Worm (Caenorhabditis elegans) whole organism, dauer: ENCODE measurements around the gene C56C10.6.

Experiments
- unc-62 ChIP-seq: sonication (generic microtip); optimal IDR thresholded peaks from 2 replicates; lab custom pipeline; 2017; ENCODE audit warnings: missing biosample characterization, missing genetic modification reagents, missing genetic modification characterization

C56C10.6 gene

ce11 chrII:6563238-6563637, 17.9 kb downstream of the C56C10.6 start:
- no peak for TF ChIP-seq unc-62 (GFP tag; lab: Kevin White, UChicago)

- TF ChIP-seq unc-62 (GFP tag; lab: Kevin White, UChicago) = no peak
Measured at ce11 chrII:6562203-6562867, 18.8 kb downstream of the C56C10.6 start.

DNA sequence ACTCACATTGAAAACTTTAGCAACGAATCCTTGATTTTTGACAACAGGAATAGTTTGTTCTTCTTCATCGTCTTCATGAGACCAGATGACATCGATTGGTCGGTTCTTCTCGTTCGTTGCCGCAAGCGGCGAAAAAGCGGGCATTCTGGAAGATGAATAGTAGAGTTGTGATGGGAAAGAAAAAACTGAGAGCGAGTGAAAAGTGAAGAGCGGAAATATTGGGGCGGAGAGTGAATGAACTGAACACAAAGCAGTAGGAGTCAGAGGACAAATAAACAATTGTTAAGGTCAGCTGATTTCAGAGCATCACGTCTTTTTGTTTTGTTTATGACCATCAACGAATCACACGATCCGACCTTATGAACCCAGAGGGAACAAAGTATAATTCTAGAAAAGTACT, 19.8 kb downstream of the C56C10.6 start, which contains the start of gene F18C5.10:
Gene F18C5.10, minus strand, starts transcription at position 145 of the 400 bp plus-strand sequence.
- no peak for TF ChIP-seq unc-62 (GFP tag; lab: Kevin White, UChicago)

DNA sequence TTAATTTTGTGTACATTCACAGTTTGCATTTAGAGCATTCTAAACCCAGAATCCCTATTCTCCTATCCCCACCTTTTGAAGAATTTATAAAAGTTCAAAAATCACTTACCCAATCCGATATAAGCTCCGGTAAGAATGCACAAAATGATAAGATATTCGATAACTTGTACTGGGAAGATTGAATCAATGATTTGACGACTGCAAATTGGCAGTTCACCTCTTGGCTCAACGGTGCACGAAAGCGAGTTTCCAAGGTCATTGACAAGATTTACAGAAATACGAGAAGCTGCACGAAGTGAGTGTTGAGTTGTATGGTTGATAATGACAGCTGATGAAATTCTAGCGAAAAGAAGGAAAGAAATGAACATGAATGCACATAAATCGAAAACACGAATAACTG, 20.8 kb downstream of the C56C10.6 start:
- TF ChIP-seq unc-62 (GFP tag; lab: Kevin White, UChicago) = no peak

ce11 chrII:6558887-6559286, 22.2 kb downstream of the C56C10.6 start:
- TF ChIP-seq unc-62 (GFP tag; lab: Kevin White, UChicago) = no peak

ce11 chrII:6554677-6555076, 26.5 kb downstream of the C56C10.6 start, which contains the start of gene wrn-1:
TSS of gene wrn-1 (plus strand) at chrII:6554977.
- TF ChIP-seq unc-62 (GFP tag; lab: Kevin White, UChicago) = no peak

DNA sequence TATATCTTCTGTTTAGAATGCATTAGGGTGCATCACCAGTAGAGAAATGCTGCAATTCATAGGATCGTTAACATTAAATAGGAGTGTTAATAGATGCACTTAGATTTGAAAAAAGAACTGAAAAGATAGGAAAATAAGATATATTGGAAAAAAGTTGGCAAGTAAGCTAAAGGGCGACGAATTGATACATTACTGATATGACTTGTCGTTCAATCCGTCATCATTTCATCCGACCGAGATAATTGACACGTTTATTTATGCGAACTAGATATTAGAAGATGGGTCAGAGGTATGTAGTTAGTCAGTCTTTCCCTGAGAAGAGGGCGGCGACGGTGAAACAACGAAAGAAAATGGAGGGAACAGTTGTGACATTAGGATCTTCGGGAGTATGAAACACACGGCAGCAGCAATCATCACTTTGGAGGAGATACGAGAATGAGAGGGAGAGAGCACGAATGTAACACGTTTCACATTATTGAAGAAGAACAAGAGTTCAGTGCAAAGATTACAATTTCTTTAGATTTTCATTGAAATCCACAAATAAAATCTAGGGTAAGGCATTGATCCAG, 36.2 kb downstream of the C56C10.6 start, which contains the start of gene lron-15:
Gene lron-15, minus strand, starts transcription at position 51 of the 569 bp plus-strand sequence.
- TF ChIP-seq unc-62 (GFP tag; lab: Kevin White, UChicago) = no peak

DNA sequence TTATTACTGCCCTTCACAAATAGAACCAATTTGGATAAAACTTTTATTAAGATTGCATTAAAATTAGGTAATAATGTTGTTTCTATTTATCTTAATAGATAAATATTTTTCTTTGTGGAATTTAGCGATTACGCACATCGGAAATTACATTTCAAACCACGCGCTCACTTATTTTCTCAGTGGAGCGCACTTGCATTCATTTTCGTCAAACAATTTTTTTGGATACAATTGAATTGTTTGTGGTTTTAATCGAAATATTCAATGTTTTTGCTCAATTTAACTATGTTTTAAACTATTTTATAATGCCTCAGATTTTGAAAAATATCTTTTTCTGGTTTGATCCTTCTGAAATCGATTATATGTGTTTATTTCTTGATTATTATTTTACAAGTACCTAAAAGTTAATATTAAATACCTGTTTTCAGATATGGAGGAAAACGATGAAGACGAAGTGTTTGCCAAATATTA, 45.1 kb downstream of the C56C10.6 start, which contains the start of gene utp-20:
Gene utp-20, plus strand, starts transcription at position 418 of the 468 bp plus-strand sequence.
- no peak for TF ChIP-seq unc-62 (GFP tag; lab: Kevin White, UChicago)

- no peak for TF ChIP-seq unc-62 (GFP tag; lab: Kevin White, UChicago)
Measured at ce11 chrII:6531940-6532339, 49.2 kb downstream of the C56C10.6 start, which contains the start of gene abcx-1. TSS of gene abcx-1 (plus strand) at chrII:6532163.

- no peak for TF ChIP-seq unc-62 (GFP tag; lab: Kevin White, UChicago)
Measured at ce11 chrII:6531527-6531926, 49.6 kb downstream of the C56C10.6 start, which contains the start of gene abch-1. TSS of gene abch-1 (minus strand) at chrII:6531627.
